Fruit fly (Drosophila melanogaster) whole organism, embryonic: Measurements from ENCODE around the gene Acp76A.
A peak's percentile ranks its signal among the peaks of the same experiment; 100 is the strongest.

ENCODE experiments used
- Ada2b ChIP-seq: fragments of 200-800 bp; sonication (Bioruptor generic); IDR thresholded peaks from 2 replicates; pipeline ENCODE4 v1.3.6; 2022; ENCODE audit warnings: missing biosample characterization, missing genetic modification characterization
- Adf1 ChIP-seq: fragments of 200-800 bp; sonication (Bioruptor generic); IDR thresholded peaks from 2 replicates; pipeline ENCODE4 v1.3.6; 2022; ENCODE audit warnings: missing biosample characterization, missing genetic modification characterization
- C15 ChIP-seq: fragments of 200-800 bp; sonication (Bioruptor generic); IDR thresholded peaks from 3 replicates; pipeline ENCODE4 v1.3.6; 2022; ENCODE audit warnings: missing biosample characterization, missing genetic modification characterization
- CG10267 ChIP-seq: fragments of 200-800 bp; sonication (Bioruptor generic); optimal IDR thresholded peaks from 2 replicates; lab custom pipeline; 2018; ENCODE audit warnings: missing biosample characterization, mild to moderate bottlenecking, missing genetic modification characterization, moderate library complexity
- CG10274 ChIP-seq: fragments of 200-800 bp; sonication (Bioruptor generic); optimal IDR thresholded peaks from 3 replicates; lab custom pipeline; 2017; ENCODE audit warnings: missing biosample characterization, mild to moderate bottlenecking, missing genetic modification characterization
- CG10321 ChIP-seq: fragments of 200-800 bp; sonication (Bioruptor generic); IDR thresholded peaks from 2 replicates; pipeline ENCODE4 v1.3.6; 2022; ENCODE audit warnings: missing biosample characterization, missing genetic modification characterization
- CG13775 ChIP-seq: fragments of 200-800 bp; sonication (Bioruptor generic); optimal IDR thresholded peaks from 3 replicates; lab custom pipeline; 2017; ENCODE audit warnings: missing biosample characterization, mild to moderate bottlenecking, missing genetic modification characterization
- CG14710 ChIP-seq: fragments of 200-800 bp; sonication (Bioruptor generic); optimal IDR thresholded peaks from 3 replicates; lab custom pipeline; 2019; ENCODE audit warnings: missing biosample characterization, mild to moderate bottlenecking, missing genetic modification characterization, moderate library complexity
- CG15696 ChIP-seq: fragments of 200-800 bp; sonication (Bioruptor generic); optimal IDR thresholded peaks from 2 replicates; lab custom pipeline; 2019; ENCODE audit warnings: missing biosample characterization, mild to moderate bottlenecking, missing genetic modification characterization, moderate library complexity
- CG17359 ChIP-seq: fragments of 200-800 bp; sonication (Bioruptor generic); optimal IDR thresholded peaks from 3 replicates; lab custom pipeline; 2018; ENCODE audit warnings: missing biosample characterization, mild to moderate bottlenecking, missing genetic modification characterization, moderate library complexity
- CG31441 ChIP-seq: fragments of 200-800 bp; sonication (Bioruptor generic); IDR thresholded peaks from 2 replicates; pipeline ENCODE4 v1.3.6; 2022; ENCODE audit warnings: missing biosample characterization, missing genetic modification characterization
- CG4328 ChIP-seq: fragments of 200-800 bp; sonication (Bioruptor generic); optimal IDR thresholded peaks from 3 replicates; lab custom pipeline; 2017; ENCODE audit warnings: missing biosample characterization, missing genetic modification reagents, missing genetic modification characterization
- CG6689 ChIP-seq: fragments of 200-800 bp; sonication (Bioruptor generic); IDR thresholded peaks from 2 replicates; pipeline ENCODE4 v1.3.6; 2022; ENCODE audit warnings: missing biosample characterization, missing genetic modification characterization
- CG6813 ChIP-seq: fragments of 200-800 bp; sonication (Bioruptor generic); optimal IDR thresholded peaks from 2 replicates; lab custom pipeline; 2017; ENCODE audit warnings: missing biosample characterization, missing genetic modification characterization, mild to moderate bottlenecking, moderate library complexity, missing genetic modification reagents
- CG6854 ChIP-seq: fragments of 200-800 bp; sonication (Bioruptor generic); optimal IDR thresholded peaks from 3 replicates; lab custom pipeline; 2017; ENCODE audit warnings: missing biosample characterization, mild to moderate bottlenecking, missing genetic modification characterization
- CG8089 ChIP-seq: fragments of 200-800 bp; sonication (Bioruptor generic); optimal IDR thresholded peaks from 3 replicates; lab custom pipeline; 2016; ENCODE audit warnings: missing biosample characterization, missing genetic modification characterization
- CG9817 ChIP-seq: fragments of 200-800 bp; sonication (Bioruptor generic); optimal IDR thresholded peaks from 2 replicates; lab custom pipeline; 2018; ENCODE audit warnings: missing biosample characterization, mild to moderate bottlenecking, missing genetic modification characterization, moderate library complexity
- CrebB ChIP-seq: fragments of 200-800 bp; sonication (Bioruptor generic); optimal IDR thresholded peaks from 3 replicates; lab custom pipeline; 2018; ENCODE audit warnings: missing biosample characterization, mild to moderate bottlenecking, missing genetic modification characterization
- Dad ChIP-seq: fragments of 200-800 bp; sonication (Bioruptor generic); optimal IDR thresholded peaks from 3 replicates; lab custom pipeline; 2016; ENCODE audit warnings: missing biosample characterization, missing genetic modification characterization
- Deaf1 ChIP-seq: fragments of 200-800 bp; optimal IDR thresholded peaks from 3 replicates; lab custom pipeline; 2019; ENCODE audit warnings: missing biosample characterization, mild to moderate bottlenecking, missing genetic modification characterization, moderate library complexity
- Dek ChIP-seq: fragments of 200-800 bp; sonication (Bioruptor generic); optimal IDR thresholded peaks from 3 replicates; lab custom pipeline; 2019; ENCODE audit warnings: missing biosample characterization, mild to moderate bottlenecking, missing genetic modification characterization, moderate library complexity
- HLH3B ChIP-seq: fragments of 200-800 bp; sonication (Bioruptor generic); IDR thresholded peaks from 2 replicates; pipeline ENCODE4 v1.3.6; 2022; ENCODE audit warnings: missing biosample characterization, missing genetic modification characterization
- Lpt ChIP-seq: fragments of >200 bp; optimal IDR thresholded peaks from 2 replicates; lab custom pipeline; 2018; ENCODE audit warnings: missing biosample characterization, missing genetic modification characterization
- PHDP ChIP-seq: fragments of 200-800 bp; sonication (Bioruptor generic); optimal IDR thresholded peaks from 3 replicates; lab custom pipeline; 2018; ENCODE audit warnings: missing biosample characterization, mild to moderate bottlenecking, missing genetic modification characterization, moderate library complexity
- Sox100B ChIP-seq: fragments of 200-800 bp; sonication (Bioruptor generic); optimal IDR thresholded peaks from 3 replicates; lab custom pipeline; 2018; ENCODE audit warnings: missing biosample characterization, mild to moderate bottlenecking, missing genetic modification characterization
- Taf1 ChIP-seq: fragments of 200-800 bp; sonication (Bioruptor generic); IDR thresholded peaks from 2 replicates; pipeline ENCODE4 v1.3.6; 2022; ENCODE audit warnings: missing biosample characterization, missing genetic modification characterization
- ab ChIP-seq: fragments of 200-800 bp; sonication (Bioruptor generic); optimal IDR thresholded peaks from 2 replicates; lab custom pipeline; 2016; ENCODE audit warnings: missing biosample characterization, missing genetic modification characterization
- ara ChIP-seq: fragments of 200-800 bp; sonication (Bioruptor generic); IDR thresholded peaks from 2 replicates; pipeline ENCODE4 v1.3.6; 2022; ENCODE audit warnings: missing biosample characterization, missing genetic modification characterization
- cas ChIP-seq: fragments of 200-800 bp; sonication (Bioruptor generic); IDR thresholded peaks from 2 replicates; pipeline ENCODE4 v1.3.6; 2022; ENCODE audit warnings: missing biosample characterization, missing genetic modification characterization
- ems ChIP-seq: fragments of 200-800 bp; sonication (Bioruptor generic); optimal IDR thresholded peaks from 3 replicates; lab custom pipeline; 2016; ENCODE audit warnings: missing biosample characterization, missing genetic modification characterization
- gce ChIP-seq: fragments of 200-800 bp; sonication (Bioruptor generic); IDR thresholded peaks from 3 replicates; pipeline ENCODE4 v1.3.6; 2022; ENCODE audit warnings: missing biosample characterization, missing genetic modification characterization
- inv ChIP-seq: fragments of 200-800 bp; sonication (Bioruptor generic); IDR thresholded peaks from 2 replicates; pipeline ENCODE4 v1.3.6; 2022; ENCODE audit warnings: missing biosample characterization, missing genetic modification characterization; ENCODE audit not compliant: partially characterized antibody
- lilli ChIP-seq: fragments of 200-800 bp; sonication (Bioruptor generic); optimal IDR thresholded peaks from 3 replicates; lab custom pipeline; 2016; ENCODE audit warnings: missing biosample characterization, missing genetic modification characterization
- pnt ChIP-seq: fragments of 200-800 bp; sonication (Bioruptor generic); optimal IDR thresholded peaks from 3 replicates; lab custom pipeline; 2016; ENCODE audit warnings: missing biosample characterization, missing genetic modification characterization
- psq ChIP-seq: fragments of 200-800 bp; sonication (Bioruptor generic); optimal IDR thresholded peaks from 2 replicates; lab custom pipeline; 2017; ENCODE audit warnings: missing biosample characterization, missing genetic modification characterization
- scrt ChIP-seq: fragments of 200-800 bp; sonication (Bioruptor generic); optimal IDR thresholded peaks from 2 replicates; lab custom pipeline; 2018; ENCODE audit warnings: missing biosample characterization, mild to moderate bottlenecking, missing genetic modification characterization, moderate library complexity
- slou ChIP-seq: fragments of 200-800 bp; sonication (Bioruptor generic); optimal IDR thresholded peaks from 3 replicates; lab custom pipeline; 2016; ENCODE audit warnings: missing biosample characterization, missing genetic modification characterization
- sna ChIP-seq: fragments of 200-800 bp; sonication (Bioruptor generic); IDR thresholded peaks from 2 replicates; pipeline ENCODE4 v1.3.6; 2022; ENCODE audit warnings: missing biosample characterization, missing genetic modification characterization; ENCODE audit not compliant: partially characterized antibody
- so ChIP-seq: fragments of 200-800 bp; sonication (Bioruptor generic); IDR thresholded peaks from 3 replicates; pipeline ENCODE4 v1.3.6; 2022; ENCODE audit warnings: missing biosample characterization, missing genetic modification characterization
- tap ChIP-seq: fragments of 200-800 bp; optimal IDR thresholded peaks from 3 replicates; lab custom pipeline; 2019; ENCODE audit warnings: missing biosample characterization, mild to moderate bottlenecking, missing genetic modification characterization, moderate library complexity
- tll ChIP-seq, 2 experiments: fragments of 200-800 bp in 1 of 2; fragments of >200 bp in 1 of 2; sonication (Bioruptor generic) in 1 of 2; optimal IDR thresholded peaks; 2 replicates each; lab custom pipeline; 2017 to 2019; ENCODE audit warnings: missing biosample characterization in 2 of 2, missing genetic modification characterization in 2 of 2, mild to moderate bottlenecking in 1 of 2, moderate library complexity in 1 of 2
- unc-4 ChIP-seq: fragments of 200-800 bp; sonication (Bioruptor generic); IDR thresholded peaks from 2 replicates; pipeline ENCODE4 v1.3.6; 2022; ENCODE audit warnings: missing biosample characterization, missing genetic modification characterization; ENCODE audit not compliant: partially characterized antibody
- zfh2 ChIP-seq: fragments of 200-800 bp; sonication (Bioruptor generic); optimal IDR thresholded peaks from 2 replicates; lab custom pipeline; 2016; ENCODE audit warnings: missing biosample characterization, missing genetic modification characterization

The Acp76A gene

dm6 chr3L:19042501-19042900 lies 9.3 kb downstream of the Acp76A start (continued):
- TF ChIP-seq CG14710 (tag; lab: Kevin White, UChicago), result peak; percentile 96
- peak; percentile 63 for TF ChIP-seq Deaf1
- peak; percentile 26 for TF ChIP-seq psq
- TF ChIP-seq ab (GFP tag; lab: Kevin White, UChicago), result no peak
- no peak for TF ChIP-seq sna (GFP tag; lab: Robert Waterston, UW)
- TF ChIP-seq cas (GFP tag; lab: Robert Waterston, UW), result no peak
- TF ChIP-seq CG10267 (tag; lab: Kevin White, UChicago), result peak; percentile 90
- peak; percentile 69 for TF ChIP-seq HLH3B (GFP tag; lab: Robert Waterston, UW)
- peak; percentile 82 for TF ChIP-seq tap (tag; lab: Kevin White, UChicago)
- TF ChIP-seq CG17359 (tag; lab: Kevin White, UChicago), result peak; percentile 91
- peak; percentile 87 for TF ChIP-seq PHDP (tag; lab: Kevin White, UChicago)
- peak; percentile 87 for TF ChIP-seq ara (GFP tag; lab: Robert Waterston, UW)
- peak in 1 of 2 experiments; percentile 77 for TF ChIP-seq tll (GFP tag; optimal IDR thresholded peaks at IDR 0.05; lab: Kevin White, UChicago)
- TF ChIP-seq CG31441 (GFP tag; lab: Robert Waterston, UW), result peak; percentile 96
- no peak for TF ChIP-seq pnt (GFP tag; lab: Kevin White, UChicago)
- no peak for TF ChIP-seq CG10321 (GFP tag; lab: Robert Waterston, UW)
- TF ChIP-seq CG15696 (tag; lab: Kevin White, UChicago), result peak; percentile 97
- peak; percentile 77 for TF ChIP-seq CG6813 (GFP tag; lab: Kevin White, UChicago)
- no peak for TF ChIP-seq slou (GFP tag; lab: Kevin White, UChicago)
- peak; percentile 2 for TF ChIP-seq ems (GFP tag; lab: Kevin White, UChicago)
- TF ChIP-seq CG4328 (GFP tag; lab: Kevin White, UChicago), result peak; percentile 57
- TF ChIP-seq Dek (tag; lab: Kevin White, UChicago), result peak; percentile 51
- TF ChIP-seq Taf1, result no peak
- peak; percentile 50 for TF ChIP-seq scrt (GFP tag; lab: Kevin White, UChicago)
- peak; percentile 24 for TF ChIP-seq CG6854 (GFP tag; lab: Kevin White, UChicago)
- TF ChIP-seq gce (GFP tag; lab: Robert Waterston, UW), result 0 out of 3 replicates have a peak, but pooled peaks have one; percentile 56
- TF ChIP-seq lilli (GFP tag; lab: Kevin White, UChicago), result peak; percentile 57
- TF ChIP-seq Dad (GFP tag; lab: Kevin White, UChicago), result no peak
- no peak for TF ChIP-seq inv (GFP tag; lab: Robert Waterston, UW)
- no peak for TF ChIP-seq C15 (GFP tag; lab: Robert Waterston, UW)
- TF ChIP-seq Lpt, result no peak
- TF ChIP-seq unc-4 (GFP tag; lab: Robert Waterston, UW), result no peak
- no peak for TF ChIP-seq Adf1 (GFP tag; lab: Robert Waterston, UW)
- peak; percentile 32 for TF ChIP-seq CG9817
- TF ChIP-seq CG10274 (GFP tag; lab: Kevin White, UChicago), result peak; percentile 36
- TF ChIP-seq CG8089 (GFP tag; lab: Kevin White, UChicago), result no peak
- peak; percentile 31 for TF ChIP-seq Ada2b
- TF ChIP-seq so (GFP tag; lab: Robert Waterston, UW), result peak; percentile 64; the same call in 1 of the 3 replicates
- peak; percentile 53 for TF ChIP-seq CrebB (tag; lab: Kevin White, UChicago)
- TF ChIP-seq Sox100B (GFP tag; lab: Kevin White, UChicago), result peak; percentile 91
- TF ChIP-seq CG6689 (GFP tag; lab: Robert Waterston, UW), result peak; percentile 84
- no peak for TF ChIP-seq zfh2 (GFP tag; lab: Kevin White, UChicago)
- peak; percentile 86 for TF ChIP-seq CG13775
